Worm (Caenorhabditis elegans) whole organism, L2 larva: Measurements from ENCODE around the gene F07E5.9.

ENCODE experiments used
- aly-2 ChIP-seq: fragments of 150-350 bp; optimal IDR thresholded peaks from 2 replicates; lab custom pipeline; 2014; ENCODE audit warnings: missing biosample characterization, missing genetic modification characterization
- ama-1 ChIP-seq: fragments of 150-350 bp; optimal IDR thresholded peaks from 2 replicates; lab custom pipeline; 2018; ENCODE audit warnings: inconsistent platforms
- fos-1 ChIP-seq: fragments of 150-350 bp; optimal IDR thresholded peaks from 2 replicates; lab custom pipeline; 2014; ENCODE audit warnings: missing biosample characterization, missing genetic modification characterization
- lin-39 ChIP-seq: fragments of 150-350 bp; optimal IDR thresholded peaks from 2 replicates; lab custom pipeline; 2014; ENCODE audit warnings: missing biosample characterization, missing genetic modification reagents, missing genetic modification characterization
- nhr-237 ChIP-seq: fragments of 150-350 bp; optimal IDR thresholded peaks from 2 replicates; lab custom pipeline; 2014; ENCODE audit warnings: missing biosample characterization, missing genetic modification characterization
- sma-9 ChIP-seq, 2 experiments: fragments of 150-350 bp in 1 of 2; sonication (generic microtip) in 1 of 2; optimal IDR thresholded peaks; 2 replicates each; lab custom pipeline; 2014 to 2016; ENCODE audit warnings: missing genetic modification characterization in 2 of 2, mild to moderate bottlenecking in 1 of 2, missing biosample characterization in 1 of 2, missing compliant biosample characterization in 1 of 2, missing genetic modification reagents in 1 of 2, moderate library complexity in 1 of 2
- unc-62 ChIP-seq: fragments of 150-350 bp; optimal IDR thresholded peaks from 2 replicates; lab custom pipeline; 2014; ENCODE audit warnings: missing biosample characterization, missing genetic modification reagents, missing genetic modification characterization
- ztf-11 ChIP-seq: sonication (generic microtip); optimal IDR thresholded peaks from 2 replicates; lab custom pipeline; 2017; ENCODE audit warnings: missing biosample characterization, missing genetic modification characterization
- ztf-4 ChIP-seq: fragments of 150-350 bp; optimal IDR thresholded peaks from 2 replicates; lab custom pipeline; 2014; ENCODE audit warnings: missing biosample characterization, missing genetic modification characterization

- no peak for TF ChIP-seq ztf-11 (tag; lab: Kevin White, UChicago)
- TF ChIP-seq ztf-4 (tag; lab: Kevin White, UChicago): no peak
- no peak for TF ChIP-seq aly-2
- TF ChIP-seq unc-62 (GFP tag; lab: Kevin White, UChicago): no peak
- no peak for TF ChIP-seq ama-1
- TF ChIP-seq fos-1: no peak
- no peak for TF ChIP-seq nhr-237 (tag; lab: Kevin White, UChicago)
- TF ChIP-seq sma-9 (GFP tag; optimal IDR thresholded peaks at IDR 0.05; lab: Kevin White, UChicago): no peak
- no peak for TF ChIP-seq sma-9 (tag; optimal IDR thresholded peaks at IDR 0.05; lab: Kevin White, UChicago)
- no peak for TF ChIP-seq lin-39
Observed at ce11 chrII:2108295-2108694, 28.0 kb upstream of the F07E5.9 start, which contains the start of gene R52.4.
